Fruit fly (Drosophila melanogaster) whole organism, pupa: ENCODE data around the gene CG15629.
A peak's percentile ranks its signal among the peaks of the same experiment; 100 is the strongest.

ENCODE experiments used
- CG10348 ChIP-seq: fragments of 200-800 bp; sonication (Bioruptor generic); IDR thresholded peaks from 2 replicates; pipeline ENCODE4 v1.3.6; 2022; ENCODE audit warnings: missing biosample characterization, missing genetic modification characterization
- CG12605 ChIP-seq: fragments of 200-800 bp; sonication (Bioruptor generic); IDR thresholded peaks from 2 replicates; pipeline ENCODE4 v1.3.6; 2022; ENCODE audit warnings: missing biosample characterization, missing genetic modification characterization
- CG13204 ChIP-seq: fragments of 200-800 bp; sonication (Bioruptor generic); optimal IDR thresholded peaks from 2 replicates; lab custom pipeline; 2018; ENCODE audit warnings: missing biosample characterization, mild to moderate bottlenecking, missing genetic modification characterization, moderate library complexity
- CG14655 ChIP-seq: fragments of 200-800 bp; sonication (Bioruptor generic); optimal IDR thresholded peaks from 3 replicates; lab custom pipeline; 2017; ENCODE audit warnings: mild to moderate bottlenecking, missing biosample characterization, missing genetic modification reagents, missing genetic modification characterization
- CG15710 ChIP-seq: fragments of 200-800 bp; sonication (Bioruptor generic); optimal IDR thresholded peaks from 2 replicates; lab custom pipeline; 2018; ENCODE audit warnings: missing biosample characterization, mild to moderate bottlenecking, missing genetic modification characterization, moderate library complexity
- CG17806 ChIP-seq: fragments of 200-800 bp; sonication (Bioruptor generic); optimal IDR thresholded peaks from 2 replicates; lab custom pipeline; 2018; ENCODE audit warnings: missing biosample characterization, mild to moderate bottlenecking, missing genetic modification characterization, moderate library complexity
- CG32121 ChIP-seq: fragments of 200-800 bp; sonication (Bioruptor generic); IDR thresholded peaks from 2 replicates; pipeline ENCODE4 v1.3.6; 2022; ENCODE audit warnings: missing biosample characterization, missing genetic modification characterization
- CG34367 ChIP-seq: fragments of 200-800 bp; sonication (Bioruptor generic); optimal IDR thresholded peaks from 2 replicates; lab custom pipeline; 2018; ENCODE audit warnings: missing biosample characterization, mild to moderate bottlenecking, missing genetic modification characterization
- CG4496 ChIP-seq: fragments of 200-800 bp; sonication (Bioruptor generic); IDR thresholded peaks from 3 replicates; pipeline ENCODE4 v1.3.6; 2022; ENCODE audit warnings: missing biosample characterization, missing genetic modification characterization
- CG8159 ChIP-seq: fragments of 200-800 bp; sonication (Bioruptor generic); optimal IDR thresholded peaks from 3 replicates; lab custom pipeline; 2018; ENCODE audit warnings: missing biosample characterization, mild to moderate bottlenecking, missing genetic modification characterization, moderate library complexity
- CG8301 ChIP-seq: fragments of 200-800 bp; sonication (Bioruptor generic); optimal IDR thresholded peaks from 2 replicates; lab custom pipeline; 2018; ENCODE audit warnings: missing biosample characterization, mild to moderate bottlenecking, missing genetic modification characterization
- CG9948 ChIP-seq: fragments of 200-800 bp; sonication (Bioruptor generic); optimal IDR thresholded peaks from 2 replicates; lab custom pipeline; 2018; ENCODE audit warnings: missing biosample characterization, mild to moderate bottlenecking, missing genetic modification characterization, moderate library complexity
- D1 ChIP-seq: fragments of 200-800 bp; sonication (Bioruptor generic); optimal IDR thresholded peaks from 2 replicates; lab custom pipeline; 2018; ENCODE audit warnings: missing biosample characterization, mild to moderate bottlenecking, missing genetic modification characterization, moderate library complexity
- EcR ChIP-seq: fragments of 200-800 bp; sonication (Bioruptor generic); optimal IDR thresholded peaks from 3 replicates; lab custom pipeline; 2019; ENCODE audit warnings: missing biosample characterization, missing genetic modification characterization, mild to moderate bottlenecking, moderate library complexity, missing genetic modification reagents
- Ets98B ChIP-seq: fragments of 200-800 bp; sonication (Bioruptor generic); IDR thresholded peaks from 2 replicates; pipeline ENCODE4 v1.3.6; 2022; ENCODE audit warnings: missing biosample characterization, missing genetic modification characterization
- Pif1A ChIP-seq: fragments of 200-800 bp; sonication (Bioruptor generic); optimal IDR thresholded peaks from 3 replicates; lab custom pipeline; 2016; ENCODE audit warnings: missing biosample characterization, missing genetic modification characterization
- Pif1B ChIP-seq: fragments of 200-800 bp; sonication (Bioruptor generic); optimal IDR thresholded peaks from 3 replicates; lab custom pipeline; 2016; ENCODE audit warnings: missing biosample characterization, missing genetic modification characterization
- Snoo ChIP-seq: fragments of 200-800 bp; sonication (Bioruptor generic); optimal IDR thresholded peaks from 3 replicates; lab custom pipeline; 2017; ENCODE audit warnings: missing biosample characterization, mild to moderate bottlenecking, missing genetic modification characterization, inconsistent platforms
- fd96Ca ChIP-seq: fragments of 200-800 bp; sonication (Bioruptor generic); IDR thresholded peaks from 3 replicates; pipeline ENCODE4 v1.3.6; 2022; ENCODE audit warnings: missing biosample characterization, missing genetic modification characterization
- gl ChIP-seq: fragments of 200-800 bp; sonication (Bioruptor generic); optimal IDR thresholded peaks from 2 replicates; lab custom pipeline; 2018; ENCODE audit warnings: missing biosample characterization, mild to moderate bottlenecking, missing genetic modification characterization
- rn ChIP-seq: fragments of 200-800 bp; sonication (Bioruptor generic); IDR thresholded peaks from 2 replicates; pipeline ENCODE4 v1.3.6; 2022; ENCODE audit warnings: missing biosample characterization, missing genetic modification characterization

The CG15629 gene

dm6 chr2L:4852605-4853102, 39.8 kb downstream of the CG15629 start, which contains the start of gene smog:
Gene smog, plus strand, starts transcription at chr2L:4852864.
- TF ChIP-seq fd96Ca (GFP tag; lab: Robert Waterston, UW) (0 out of 3 replicates have a peak, but pooled peaks have one; percentile 19), Snoo (no peak)

DNA sequence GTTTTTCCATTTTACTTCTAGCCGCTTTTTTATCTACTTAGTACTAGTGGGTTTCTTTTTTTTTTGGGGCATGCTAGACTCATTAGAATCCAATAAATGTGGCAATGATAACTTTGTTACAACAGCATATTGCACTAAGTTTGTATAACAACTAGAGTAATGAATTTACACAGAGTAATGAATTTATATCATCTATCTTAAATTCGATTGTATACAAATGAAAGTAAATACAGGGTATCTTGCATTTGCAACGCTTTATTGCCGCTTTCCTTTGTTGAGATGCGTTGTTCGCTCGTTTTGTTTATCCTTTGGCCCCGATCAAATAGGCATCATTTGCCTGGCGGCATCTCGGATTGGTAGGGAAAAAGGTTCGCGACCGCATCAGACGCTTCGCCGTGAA, 42.0 kb downstream of the CG15629 start:
- TF ChIP-seq CG10348 (GFP tag; lab: Robert Waterston, UW) (no peak), CG14655 (GFP tag; lab: Kevin White, UChicago) (no peak), fd96Ca (GFP tag; lab: Robert Waterston, UW) (no peak), Ets98B (no peak), CG4496 (GFP tag; lab: Robert Waterston, UW) (no peak), EcR (GFP tag; lab: Kevin White, UChicago) (no peak), Pif1B (GFP tag; lab: Kevin White, UChicago) (no peak), CG32121 (GFP tag; lab: Robert Waterston, UW) (no peak), CG34367 (no peak), CG17806 (tag; lab: Kevin White, UChicago) (no peak), D1 (tag; lab: Kevin White, UChicago) (no peak), Pif1A (GFP tag; lab: Kevin White, UChicago) (no peak), Snoo (no peak), CG8301 (tag; lab: Kevin White, UChicago) (no peak), gl (tag; lab: Kevin White, UChicago) (no peak)
- TF ChIP-seq, all 21 proteins: peak for 0

DNA sequence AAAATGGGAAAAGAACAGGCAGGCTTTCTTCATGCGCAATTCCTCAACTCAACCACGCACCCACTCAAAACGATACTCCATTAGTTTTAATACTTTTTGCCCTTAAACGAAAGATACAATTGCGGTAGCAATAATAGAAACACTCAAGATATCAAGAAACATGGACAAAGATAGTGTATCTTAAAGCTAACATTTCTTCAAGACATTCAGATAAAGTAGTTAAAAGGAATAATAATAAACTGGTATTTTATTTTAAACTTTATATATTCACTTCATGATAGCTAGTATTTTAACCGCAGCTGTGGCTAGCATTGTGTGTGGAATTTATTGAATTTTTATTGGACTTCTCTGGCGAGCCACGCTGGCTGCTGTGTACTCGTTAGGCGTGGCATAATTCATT, 43.3 kb downstream of the CG15629 start:
- TF ChIP-seq CG8159 (tag; lab: Kevin White, UChicago) (peak; percentile 60), CG15710 (peak; percentile 15), EcR (GFP tag; lab: Kevin White, UChicago) (no peak), D1 (tag; lab: Kevin White, UChicago) (no peak), CG9948 (tag; lab: Kevin White, UChicago) (peak; percentile 49), CG4496 (GFP tag; lab: Robert Waterston, UW) (no peak; the same call in 2 of the 3 replicates), CG17806 (tag; lab: Kevin White, UChicago) (peak; percentile 34), CG14655 (GFP tag; lab: Kevin White, UChicago) (peak; percentile 19), CG12605 (GFP tag; lab: Robert Waterston, UW) (no peak), CG32121 (GFP tag; lab: Robert Waterston, UW) (no peak), rn (GFP tag; lab: Robert Waterston, UW) (no peak), Pif1A (GFP tag; lab: Kevin White, UChicago) (no peak), Pif1B (GFP tag; lab: Kevin White, UChicago) (no peak), CG34367 (no peak), Ets98B (no peak)

- no peak for TF ChIP-seq CG15710
- TF ChIP-seq Pif1A (GFP tag; lab: Kevin White, UChicago) = no peak
- no peak for TF ChIP-seq Snoo
- TF ChIP-seq Ets98B = 0 out of 2 replicates have a peak, but pooled peaks have one; percentile 12
- TF ChIP-seq CG17806 (tag; lab: Kevin White, UChicago) = no peak
These were observed 48.7 kb downstream of the CG15629 start for dm6 chr2L:4861503-4861902.

dm6 chr2L:4865400-4865799, 52.6 kb downstream of the CG15629 start:
- TF ChIP-seq D1 (tag; lab: Kevin White, UChicago) = no peak
- TF ChIP-seq CG17806 (tag; lab: Kevin White, UChicago) = no peak
- TF ChIP-seq Ets98B = no peak
- TF ChIP-seq Pif1A (GFP tag; lab: Kevin White, UChicago) = no peak
- no peak for TF ChIP-seq fd96Ca (GFP tag; lab: Robert Waterston, UW)
- TF ChIP-seq CG32121 (GFP tag; lab: Robert Waterston, UW) = no peak
- no peak for TF ChIP-seq CG8159 (tag; lab: Kevin White, UChicago)
- TF ChIP-seq CG13204 (GFP tag; lab: Kevin White, UChicago) = no peak
- no peak for TF ChIP-seq CG34367
- no peak for TF ChIP-seq EcR (GFP tag; lab: Kevin White, UChicago)
- TF ChIP-seq CG14655 (GFP tag; lab: Kevin White, UChicago) = no peak
- TF ChIP-seq CG10348 (GFP tag; lab: Robert Waterston, UW) = no peak
- no peak for TF ChIP-seq CG8301 (tag; lab: Kevin White, UChicago)
- TF ChIP-seq CG12605 (GFP tag; lab: Robert Waterston, UW) = no peak
- no peak for TF ChIP-seq CG4496 (GFP tag; lab: Robert Waterston, UW)
- TF ChIP-seq rn (GFP tag; lab: Robert Waterston, UW) = no peak
